Worm (Caenorhabditis elegans) whole organism, mixed stage, embryonic: Measurements from ENCODE around the gene Y57G11C.43.

Experiments used
- ceh-43 ChIP-seq: fragments of 200-800 bp; sonication (Bioruptor generic); optimal IDR thresholded peaks from 2 replicates; lab custom pipeline; 2018; ENCODE audit warnings: mild to moderate bottlenecking, missing genetic modification characterization, moderate library complexity, missing compliant biosample characterization
- elt-1 ChIP-seq: sonication (generic microtip); optimal IDR thresholded peaks from 2 replicates; lab custom pipeline; 2017; ENCODE audit warnings: missing genetic modification characterization, mild to moderate bottlenecking, missing compliant biosample characterization, antibody characterized with exemption, moderate library complexity, borderline replicate concordance; ENCODE audit not compliant: insufficient read depth
- elt-3 ChIP-seq: fragments of 150-350 bp; optimal IDR thresholded peaks from 2 replicates; lab custom pipeline; 2014; ENCODE audit warnings: missing biosample characterization, missing genetic modification characterization
- nhr-76 ChIP-seq: sonication (generic microtip); optimal IDR thresholded peaks from 2 replicates; lab custom pipeline; 2017; ENCODE audit warnings: missing biosample characterization, missing genetic modification characterization

ce11 chrIV:14806903-14807302 is 37.7 kb downstream of the Y57G11C.43 start, which contains the start of gene oig-5:
- TF ChIP-seq elt-1 (tag; lab: Kevin White, UChicago) (no peak), nhr-76 (no peak), elt-3 (no peak), ceh-43 (GFP tag; lab: Kevin White, UChicago) (no peak)
